Worm (Caenorhabditis elegans): ENCODE data around the gene dyf-6.

- no peak for TF ChIP-seq ztf-25 (GFP tag; IDR thresholded peaks at IDR 0.05)
- TF ChIP-seq ama-1 (optimal IDR thresholded peaks at IDR 0.05): no peak
- no peak for TF ChIP-seq ama-1 (GFP tag; optimal IDR thresholded peaks at IDR 0.05)
Observed at ce11 chrX:10358083-10358482, 28.2 kb downstream of the dyf-6 start, which contains the start of gene efhc-1.

All from whole organism, young adult.